Worm (Caenorhabditis elegans) whole organism, L3 larva: ENCODE results near the gene mnk-1.

Experiments
- ceh-28 ChIP-seq: fragments of 150-350 bp; optimal IDR thresholded peaks from 2 replicates; lab custom pipeline; 2014; ENCODE audit warnings: missing biosample characterization, missing genetic modification reagents, missing genetic modification characterization
- egl-27 ChIP-seq: sonication (generic microtip); optimal IDR thresholded peaks from 4 replicates; lab custom pipeline; 2017; ENCODE audit warnings: missing biosample characterization, missing genetic modification reagents, missing genetic modification characterization
- fkh-2 ChIP-seq: fragments of 150-350 bp; optimal IDR thresholded peaks from 2 replicates; lab custom pipeline; 2014; ENCODE audit warnings: missing biosample characterization, missing genetic modification reagents, missing genetic modification characterization
- jun-1 ChIP-seq: fragments of 150-350 bp; optimal IDR thresholded peaks from 2 replicates; lab custom pipeline; 2014; ENCODE audit warnings: missing biosample characterization, missing genetic modification reagents, missing genetic modification characterization
- lin-39 ChIP-seq: fragments of 150-350 bp; optimal IDR thresholded peaks from 2 replicates; lab custom pipeline; 2018; ENCODE audit warnings: missing biosample characterization, missing genetic modification reagents, missing genetic modification characterization
- mdl-1 ChIP-seq: fragments of 150-350 bp; optimal IDR thresholded peaks from 2 replicates; lab custom pipeline; 2014; ENCODE audit warnings: missing biosample characterization, missing genetic modification characterization
- nfya-1 ChIP-seq: sonication (generic microtip); optimal IDR thresholded peaks from 2 replicates; lab custom pipeline; 2017; ENCODE audit warnings: missing genetic modification characterization, mild to moderate bottlenecking, missing compliant biosample characterization, antibody characterized with exemption, moderate library complexity; ENCODE audit not compliant: insufficient read depth
- nhr-23 ChIP-seq: fragments of 150-350 bp; optimal IDR thresholded peaks from 2 replicates; lab custom pipeline; 2014; ENCODE audit warnings: missing biosample characterization, missing genetic modification reagents, missing genetic modification characterization
- sea-2 ChIP-seq: fragments of 150-350 bp; sonication (generic microtip); optimal IDR thresholded peaks from 4 replicates; lab custom pipeline; 2014; ENCODE audit warnings: missing biosample characterization, missing genetic modification reagents, missing genetic modification characterization
- snpc-4 ChIP-seq: fragments of 150-350 bp; optimal IDR thresholded peaks from 2 replicates; lab custom pipeline; 2014; ENCODE audit warnings: missing biosample characterization, missing genetic modification characterization
- tbx-2 ChIP-seq: sonication (generic microtip); optimal IDR thresholded peaks from 2 replicates; lab custom pipeline; 2016; ENCODE audit warnings: mild to moderate bottlenecking, missing genetic modification characterization, missing compliant biosample characterization

DNA sequence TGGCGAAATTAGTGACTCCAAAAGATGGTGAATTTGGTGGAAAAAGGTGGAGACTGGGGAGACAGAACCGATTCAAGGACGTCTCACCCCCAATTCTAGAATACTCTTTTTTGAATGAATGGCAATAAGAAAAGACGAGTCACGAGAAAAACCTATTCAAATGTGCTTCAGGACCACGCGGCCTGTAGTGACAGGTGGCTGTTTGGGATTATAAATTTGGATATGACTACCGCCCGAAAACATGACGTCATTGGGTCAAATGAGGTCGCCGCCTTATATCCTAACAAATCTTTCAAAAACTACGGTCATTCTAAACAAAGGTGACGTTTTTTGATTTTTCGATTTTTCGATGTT lies 821 bp downstream of the mnk-1 start:
- TF ChIP-seq fkh-2 (tag; lab: Kevin White, UChicago) (no peak), nhr-23 (tag; lab: Kevin White, UChicago) (no peak), egl-27 (tag; lab: Kevin White, UChicago) (no peak), mdl-1 (no peak), jun-1 (tag; lab: Kevin White, UChicago) (no peak), ceh-28 (no peak), lin-39 (tag; lab: Kevin White, UChicago) (no peak), tbx-2 (tag; lab: Kevin White, UChicago) (no peak), sea-2 (GFP tag; lab: Kevin White, UChicago) (no peak), snpc-4 (tag; lab: Kevin White, UChicago) (no peak), nfya-1 (tag; lab: Kevin White, UChicago) (no peak)
